Worm (Caenorhabditis elegans) whole organism, L4 larva: ENCODE measurements around the gene clec-196.

Experiments used
- T20F7.1 ChIP-seq: fragments of 200-800 bp; sonication (Bioruptor generic); optimal IDR thresholded peaks from 2 replicates; lab custom pipeline; 2018; ENCODE audit warnings: mild to moderate bottlenecking, missing genetic modification characterization, missing compliant biosample characterization
- aha-1 ChIP-seq: fragments of 150-350 bp; peaks from one replicate; lab custom pipeline; 2014; ENCODE audit warnings: missing biosample characterization, missing genetic modification characterization
- ceh-28 ChIP-seq: fragments of 150-350 bp; optimal IDR thresholded peaks from 2 replicates; lab custom pipeline; 2014; ENCODE audit warnings: missing biosample characterization, missing genetic modification reagents, missing genetic modification characterization
- ceh-44 ChIP-seq: fragments of 200-800 bp; sonication (Bioruptor generic); IDR thresholded peaks from 2 replicates; pipeline ENCODE4 v1.3.6; 2022; ENCODE audit warnings: missing genetic modification reagents, missing genetic modification characterization, missing compliant biosample characterization
- ceh-62 ChIP-seq: sonication (generic microtip); optimal IDR thresholded peaks from 2 replicates; lab custom pipeline; 2017; ENCODE audit warnings: missing biosample characterization, missing genetic modification characterization
- ceh-82 ChIP-seq: sonication (generic microtip); optimal IDR thresholded peaks from 2 replicates; lab custom pipeline; 2017; ENCODE audit warnings: missing biosample characterization, missing genetic modification characterization
- cey-2 ChIP-seq: sonication (generic microtip); optimal IDR thresholded peaks from 3 replicates; lab custom pipeline; 2017; ENCODE audit warnings: missing genetic modification characterization, mild to moderate bottlenecking, missing compliant biosample characterization, antibody characterized with exemption, borderline replicate concordance; ENCODE audit not compliant: insufficient read depth
- daf-16 ChIP-seq, 3 experiments: sonication (generic microtip); optimal IDR thresholded peaks; 2 replicates each; lab custom pipeline; 2016 to 2017; ENCODE audit warnings: missing genetic modification characterization in 3 of 3, missing genetic modification reagents in 3 of 3, mild to moderate bottlenecking in 2 of 3, missing compliant biosample characterization in 2 of 3, missing biosample characterization in 1 of 3, moderate library complexity in 1 of 3
- daf-19 ChIP-seq: fragments of 200-800 bp; sonication (Bioruptor generic); conservative IDR thresholded peaks from 2 replicates; pipeline ENCODE4 v1.3.6; 2022; ENCODE audit warnings: missing genetic modification characterization, missing compliant biosample characterization
- dmd-6 ChIP-seq: fragments of 200-800 bp; sonication (Bioruptor generic); IDR thresholded peaks from 2 replicates; pipeline ENCODE4 v1.3.6; 2022; ENCODE audit warnings: missing genetic modification reagents, missing genetic modification characterization, missing compliant biosample characterization
- dve-1 ChIP-seq: sonication (generic microtip); optimal IDR thresholded peaks from 2 replicates; lab custom pipeline; 2017; ENCODE audit warnings: antibody characterized with exemption, mild to moderate bottlenecking, missing genetic modification characterization, missing compliant biosample characterization; ENCODE audit not compliant: insufficient read depth
- egl-43 ChIP-seq: fragments of 200-800 bp; sonication (Bioruptor generic); IDR thresholded peaks from 2 replicates; pipeline ENCODE4 v1.3.6; 2022; ENCODE audit warnings: missing genetic modification reagents, missing genetic modification characterization, missing compliant biosample characterization
- fkh-10 ChIP-seq: fragments of 150-350 bp; optimal IDR thresholded peaks from 2 replicates; lab custom pipeline; 2014; ENCODE audit warnings: missing biosample characterization, missing genetic modification reagents, missing genetic modification characterization
- fos-1 ChIP-seq: fragments of 150-350 bp; optimal IDR thresholded peaks from 2 replicates; lab custom pipeline; 2014; ENCODE audit warnings: missing biosample characterization, missing genetic modification characterization
- hlh-30 ChIP-seq: sonication (generic microtip); optimal IDR thresholded peaks from 2 replicates; lab custom pipeline; 2017; ENCODE audit warnings: antibody characterized with exemption, mild to moderate bottlenecking, missing genetic modification characterization, missing compliant biosample characterization; ENCODE audit not compliant: insufficient read depth
- lim-7 ChIP-seq: fragments of 200-800 bp; sonication (Bioruptor generic); IDR thresholded peaks from 2 replicates; pipeline ENCODE4 v1.3.6; 2022; ENCODE audit warnings: missing genetic modification characterization, missing compliant biosample characterization
- lin-1 ChIP-seq: fragments of 200-800 bp; sonication (Bioruptor generic); IDR thresholded peaks from 2 replicates; pipeline ENCODE4 v1.3.6; 2022; ENCODE audit warnings: missing genetic modification reagents, missing genetic modification characterization, missing compliant biosample characterization
- lin-13 ChIP-seq: fragments of 150-350 bp; optimal IDR thresholded peaks from 2 replicates; lab custom pipeline; 2014; ENCODE audit warnings: missing biosample characterization, missing genetic modification reagents, missing genetic modification characterization
- lin-15B ChIP-seq: fragments of 150-350 bp; sonication (generic microtip); optimal IDR thresholded peaks from 3 replicates; lab custom pipeline; 2014; ENCODE audit warnings: missing biosample characterization, missing genetic modification characterization
- lin-38 ChIP-seq: fragments of 200-800 bp; sonication (Bioruptor generic); IDR thresholded peaks from 2 replicates; pipeline ENCODE4 v1.3.6; 2022; ENCODE audit warnings: missing genetic modification reagents, missing genetic modification characterization, missing compliant biosample characterization
- lir-3 ChIP-seq: sonication (generic microtip); optimal IDR thresholded peaks from 2 replicates; lab custom pipeline; 2016; ENCODE audit warnings: mild to moderate bottlenecking, missing genetic modification characterization, missing compliant biosample characterization
- mdl-1 ChIP-seq, 2 experiments: fragments of 150-350 bp in 1 of 2; sonication (generic microtip) in 1 of 2; optimal IDR thresholded peaks; 2 replicates each; lab custom pipeline; 2014 to 2017; ENCODE audit warnings: missing biosample characterization in 2 of 2, missing genetic modification characterization in 2 of 2
- mdt-29 ChIP-seq: fragments of 200-800 bp; sonication (Bioruptor generic); IDR thresholded peaks from 2 replicates; pipeline ENCODE4 v1.3.6; 2022; ENCODE audit warnings: missing genetic modification reagents, missing genetic modification characterization, missing compliant biosample characterization
- mep-1 ChIP-seq: fragments of 150-350 bp; sonication (generic microtip); optimal IDR thresholded peaks from 3 replicates; lab custom pipeline; 2014; ENCODE audit warnings: missing biosample characterization, missing genetic modification characterization
- mes-2 ChIP-seq: sonication (generic microtip); optimal IDR thresholded peaks from 2 replicates; lab custom pipeline; 2016; ENCODE audit warnings: missing genotype, mild to moderate bottlenecking, missing genetic modification characterization, missing compliant biosample characterization; ENCODE audit not compliant: poor library complexity, severe bottlenecking
- mxl-3 ChIP-seq: fragments of 200-800 bp; sonication (Bioruptor generic); optimal IDR thresholded peaks from 2 replicates; lab custom pipeline; 2018; ENCODE audit warnings: mild to moderate bottlenecking, missing genetic modification characterization, missing compliant biosample characterization
- nhr-102 ChIP-seq: sonication (generic microtip); optimal IDR thresholded peaks from 2 replicates; lab custom pipeline; 2016; ENCODE audit warnings: mild to moderate bottlenecking, missing genetic modification characterization, moderate library complexity, missing compliant biosample characterization
- nhr-11 ChIP-seq: fragments of 150-350 bp; optimal IDR thresholded peaks from 2 replicates; lab custom pipeline; 2014; ENCODE audit warnings: missing biosample characterization, missing genetic modification characterization
- nhr-111 ChIP-seq: fragments of 200-800 bp; sonication (Bioruptor generic); optimal IDR thresholded peaks from 2 replicates; lab custom pipeline; 2018; ENCODE audit warnings: mild to moderate bottlenecking, missing genetic modification characterization, missing compliant biosample characterization
- nhr-237 ChIP-seq: sonication (generic microtip); optimal IDR thresholded peaks from 2 replicates; lab custom pipeline; 2017; ENCODE audit warnings: missing biosample characterization, missing genetic modification characterization
- nhr-25 ChIP-seq: sonication (generic microtip); optimal IDR thresholded peaks from 2 replicates; lab custom pipeline; 2017; ENCODE audit warnings: missing genetic modification characterization, mild to moderate bottlenecking, missing compliant biosample characterization, antibody characterized with exemption, moderate library complexity, borderline replicate concordance; ENCODE audit not compliant: insufficient read depth
- nhr-28 ChIP-seq: fragments of 150-350 bp; optimal IDR thresholded peaks from 2 replicates; lab custom pipeline; 2014; ENCODE audit warnings: missing biosample characterization, missing genetic modification characterization
- nhr-42 ChIP-seq: fragments of 200-800 bp; sonication (Bioruptor generic); IDR thresholded peaks from 2 replicates; pipeline ENCODE4 v1.3.6; 2022; ENCODE audit warnings: missing genetic modification characterization, missing compliant biosample characterization
- nhr-48 ChIP-seq: sonication (generic microtip); optimal IDR thresholded peaks from 2 replicates; lab custom pipeline; 2016; ENCODE audit warnings: mild to moderate bottlenecking, missing genetic modification characterization, missing compliant biosample characterization
- nhr-6 ChIP-seq: fragments of 150-350 bp; optimal IDR thresholded peaks from 2 replicates; lab custom pipeline; 2014; ENCODE audit warnings: missing biosample characterization, missing genetic modification characterization
- nhr-77 ChIP-seq: fragments of 150-350 bp; optimal IDR thresholded peaks from 2 replicates; lab custom pipeline; 2014; ENCODE audit warnings: missing biosample characterization, missing genetic modification characterization
- php-3 ChIP-seq: fragments of 200-800 bp; sonication (Bioruptor generic); IDR thresholded peaks from 2 replicates; pipeline ENCODE4 v1.3.6; 2022; ENCODE audit warnings: missing genetic modification reagents, missing genetic modification characterization, missing compliant biosample characterization
- pqm-1 ChIP-seq: sonication (generic microtip); optimal IDR thresholded peaks from 2 replicates; lab custom pipeline; 2017; ENCODE audit warnings: missing biosample characterization, missing genetic modification characterization
- tra-1 ChIP-seq: fragments of 200-800 bp; sonication (Bioruptor generic); IDR thresholded peaks from 2 replicates; pipeline ENCODE4 v1.3.6; 2022; ENCODE audit warnings: missing genetic modification reagents, missing genetic modification characterization, missing compliant biosample characterization
- vab-7 ChIP-seq: fragments of 200-800 bp; sonication (Bioruptor generic); IDR thresholded peaks from 2 replicates; pipeline ENCODE4 v1.3.6; 2022; ENCODE audit warnings: missing genetic modification reagents, missing genetic modification characterization, missing compliant biosample characterization
- ztf-7 ChIP-seq: fragments of 150-350 bp; optimal IDR thresholded peaks from 2 replicates; lab custom pipeline; 2014; ENCODE audit warnings: missing biosample characterization, missing genetic modification characterization

The clec-196 gene

ce11 chrIV:17263714-17264113, 13.0 kb upstream of the clec-196 start (continued):
- TF ChIP-seq nhr-237 (tag; lab: Kevin White, UChicago) (no peak), nhr-77 (tag; lab: Kevin White, UChicago) (peak; percentile 88), mdl-1 (tag; optimal IDR thresholded peaks at IDR 0.05; lab: Kevin White, UChicago) (peak; percentile 20 to 79), nhr-11 (no peak), vab-7 (GFP tag; lab: Robert Waterston, UW) (no peak), ceh-28 (tag; lab: Kevin White, UChicago) (no peak), lin-1 (peak; percentile 46; the same call in 1 of the 2 replicates), cey-2 (tag; lab: Kevin White, UChicago) (no peak), mep-1 (tag; lab: Kevin White, UChicago) (peak; percentile 45), T20F7.1 (GFP tag; lab: Kevin White, UChicago) (no peak), mdt-29 (GFP tag; lab: Robert Waterston, UW) (no peak), daf-16 (GFP tag; optimal IDR thresholded peaks at IDR 0.05; lab: Kevin White, UChicago) (peak in 1 of 2 experiments; percentile 54), daf-16 (tag; optimal IDR thresholded peaks at IDR 0.05; lab: Kevin White, UChicago) (peak; percentile 96), egl-43 (GFP tag; lab: Robert Waterston, UW) (no peak), lir-3 (no peak), lin-13 (GFP tag; lab: Kevin White, UChicago) (peak; percentile 0), lin-15B (tag; lab: Kevin White, UChicago) (no peak), nhr-42 (no peak), daf-19 (GFP tag; lab: Robert Waterston, UW) (no peak), tra-1 (GFP tag; lab: Robert Waterston, UW) (0 out of 2 replicates have a peak, but pooled peaks have one; percentile 63), pqm-1 (tag; lab: Kevin White, UChicago) (peak; percentile 95), dmd-6 (GFP tag; lab: Robert Waterston, UW) (peak; percentile 91), mes-2 (peak; percentile 24), hlh-30 (tag; lab: Kevin White, UChicago) (peak; percentile 59), nhr-102 (tag; lab: Kevin White, UChicago) (peak; percentile 27), nhr-48 (tag; lab: Kevin White, UChicago) (peak; percentile 75), php-3 (GFP tag; lab: Robert Waterston, UW) (no peak), nhr-28 (tag; lab: Kevin White, UChicago) (peak; percentile 92), ztf-7 (tag; lab: Kevin White, UChicago) (peak; percentile 26), fkh-10 (no peak), nhr-6 (tag; lab: Kevin White, UChicago) (peak; percentile 31), fos-1 (tag; lab: Kevin White, UChicago) (no peak), nhr-25 (no peak), ceh-82 (tag; lab: Kevin White, UChicago) (no peak)

ce11 chrIV:17264714-17265113, 12.0 kb upstream of the clec-196 start, which contains the start of gene F26D10.13:
Gene F26D10.13 (minus strand): TSS chrIV:17264814.
- TF ChIP-seq nhr-111 (GFP tag; lab: Kevin White, UChicago): no peak
- TF ChIP-seq ceh-44 (GFP tag; lab: Robert Waterston, UW): no peak
- no peak for TF ChIP-seq vab-7 (GFP tag; lab: Robert Waterston, UW)
- no peak for TF ChIP-seq ceh-62 (tag; lab: Kevin White, UChicago)
- no peak for TF ChIP-seq lin-38 (GFP tag; lab: Robert Waterston, UW)

- TF ChIP-seq nhr-6 (tag; lab: Kevin White, UChicago) (no peak), lim-7 (no peak), mxl-3 (no peak), aha-1 (no peak), dve-1 (tag; lab: Kevin White, UChicago) (no peak)
These were observed 11.5 kb upstream of the clec-196 start, which contains the start of gene str-187 for ce11 chrIV:17265279-17265678. Gene str-187 (plus strand): TSS chrIV:17265579.
